Worm (Caenorhabditis elegans) whole organism, early embryonic: ENCODE results near the gene B0303.7.

Experiments used
- ceh-13 ChIP-seq: fragments of 200-800 bp; sonication (Bioruptor generic); optimal IDR thresholded peaks from 2 replicates; lab custom pipeline; 2018; ENCODE audit warnings: mild to moderate bottlenecking, missing genetic modification characterization, missing compliant biosample characterization
- flt-1 ChIP-seq: fragments of 200-800 bp; sonication (Bioruptor generic); IDR thresholded peaks from 2 replicates; pipeline ENCODE4 v1.3.6; 2022; ENCODE audit warnings: missing genetic modification characterization, missing compliant biosample characterization
- hmbx-1 ChIP-seq: sonication (generic microtip); optimal IDR thresholded peaks from 2 replicates; lab custom pipeline; 2016; ENCODE audit warnings: mild to moderate bottlenecking, missing genetic modification characterization, missing compliant biosample characterization
- hnd-1 ChIP-seq: sonication (generic microtip); optimal IDR thresholded peaks from 2 replicates; lab custom pipeline; 2016; ENCODE audit warnings: missing genetic modification characterization, missing compliant biosample characterization
- tbx-37 ChIP-seq: fragments of 200-800 bp; sonication (Bioruptor generic); conservative IDR thresholded peaks from 2 replicates; pipeline ENCODE4 v1.3.6; 2022; ENCODE audit warnings: missing genetic modification reagents, missing genetic modification characterization, missing compliant biosample characterization

- TF ChIP-seq tbx-37 (GFP tag; lab: Robert Waterston, UW) (no peak), flt-1 (GFP tag; lab: Robert Waterston, UW) (no peak), hmbx-1 (tag; lab: Kevin White, UChicago) (no peak), ceh-13 (no peak), hnd-1 (tag; lab: Kevin White, UChicago) (no peak)
Measured at ce11 chrIII:8648589-8648988, 44.8 kb upstream of the B0303.7 start, which contains the start of gene F22B7.3.
